Fruit fly (Drosophila melanogaster) whole organism, embryonic: ENCODE results near the gene MRG15.
A peak's percentile ranks its signal among the peaks of the same experiment; 100 is the strongest.

Experiments
- Aef1 ChIP-seq: fragments of 200-800 bp; sonication (Bioruptor generic); IDR thresholded peaks from 3 replicates; pipeline ENCODE4 v1.3.6; 2022; ENCODE audit warnings: missing biosample characterization, missing genetic modification characterization
- CG10543 ChIP-seq: fragments of 200-800 bp; sonication (Bioruptor generic); optimal IDR thresholded peaks from 3 replicates; lab custom pipeline; 2017; ENCODE audit warnings: missing biosample characterization, mild to moderate bottlenecking, missing genetic modification characterization, moderate library complexity
- CG10654 ChIP-seq: fragments of 200-800 bp; sonication (Bioruptor generic); optimal IDR thresholded peaks from 2 replicates; lab custom pipeline; 2016; ENCODE audit warnings: missing biosample characterization, missing genetic modification characterization
- CG11560 ChIP-seq: fragments of 200-800 bp; sonication (Bioruptor generic); IDR thresholded peaks from 3 replicates; pipeline ENCODE4 v1.3.6; 2022; ENCODE audit warnings: missing biosample characterization, missing genetic modification characterization
- CG14667 ChIP-seq: fragments of 200-800 bp; sonication (Bioruptor generic); IDR thresholded peaks from 2 replicates; pipeline ENCODE4 v1.3.6; 2022; ENCODE audit warnings: missing biosample characterization, missing genetic modification characterization
- CG15011 ChIP-seq: fragments of 200-800 bp; sonication (Bioruptor generic); optimal IDR thresholded peaks from 3 replicates; lab custom pipeline; 2018; ENCODE audit warnings: missing biosample characterization, mild to moderate bottlenecking, missing genetic modification characterization
- CG1529 ChIP-seq: fragments of 200-800 bp; sonication (Bioruptor generic); optimal IDR thresholded peaks from 3 replicates; lab custom pipeline; 2018; ENCODE audit warnings: missing biosample characterization, missing genetic modification characterization
- CG16813 ChIP-seq: fragments of 200-800 bp; sonication (Bioruptor generic); IDR thresholded peaks from 3 replicates; pipeline ENCODE4 v1.3.6; 2022; ENCODE audit warnings: missing biosample characterization, missing genetic modification characterization; ENCODE audit not compliant: partially characterized antibody
- CG16815 ChIP-seq: fragments of 200-800 bp; sonication (Bioruptor generic); optimal IDR thresholded peaks from 3 replicates; lab custom pipeline; 2017; ENCODE audit warnings: missing biosample characterization, mild to moderate bottlenecking, missing genetic modification characterization
- CG17328 ChIP-seq: fragments of 200-800 bp; sonication (Bioruptor generic); IDR thresholded peaks from 2 replicates; pipeline ENCODE4 v1.3.6; 2022; ENCODE audit warnings: missing biosample characterization, missing genetic modification characterization
- CG30431 ChIP-seq: fragments of 200-800 bp; sonication (Bioruptor generic); optimal IDR thresholded peaks from 2 replicates; lab custom pipeline; 2017; ENCODE audit warnings: missing biosample characterization, missing genetic modification characterization
- CG31224 ChIP-seq: fragments of 200-800 bp; sonication (Bioruptor generic); IDR thresholded peaks from 2 replicates; pipeline ENCODE4 v1.3.6; 2022; ENCODE audit warnings: missing biosample characterization, missing genetic modification characterization
- CG32532 ChIP-seq: fragments of 200-800 bp; sonication (Bioruptor generic); IDR thresholded peaks from 2 replicates; pipeline ENCODE4 v1.3.6; 2022; ENCODE audit warnings: missing biosample characterization, missing genetic modification characterization
- CG32767 ChIP-seq: fragments of 200-800 bp; sonication (Bioruptor generic); IDR thresholded peaks from 2 replicates; pipeline ENCODE4 v1.3.6; 2022; ENCODE audit warnings: missing biosample characterization, missing genetic modification characterization
- CG42726 ChIP-seq: fragments of 200-800 bp; sonication (Bioruptor generic); IDR thresholded peaks from 2 replicates; pipeline ENCODE4 v1.3.6; 2022; ENCODE audit warnings: missing biosample characterization, missing genetic modification characterization; ENCODE audit not compliant: partially characterized antibody
- CG6254 ChIP-seq: fragments of 200-800 bp; sonication (Bioruptor generic); optimal IDR thresholded peaks from 3 replicates; lab custom pipeline; 2017; ENCODE audit warnings: mild to moderate bottlenecking, missing biosample characterization, missing genetic modification reagents, missing genetic modification characterization
- CG6689 ChIP-seq: fragments of 200-800 bp; sonication (Bioruptor generic); IDR thresholded peaks from 2 replicates; pipeline ENCODE4 v1.3.6; 2022; ENCODE audit warnings: missing biosample characterization, missing genetic modification characterization
- CG7372 ChIP-seq: fragments of 200-800 bp; sonication (Bioruptor generic); IDR thresholded peaks from 2 replicates; pipeline ENCODE4 v1.3.6; 2022; ENCODE audit warnings: missing biosample characterization, missing genetic modification characterization
- CrebB ChIP-seq: fragments of 200-800 bp; sonication (Bioruptor generic); optimal IDR thresholded peaks from 3 replicates; lab custom pipeline; 2018; ENCODE audit warnings: missing biosample characterization, mild to moderate bottlenecking, missing genetic modification characterization
- Dbx ChIP-seq: fragments of 200-800 bp; sonication (Bioruptor generic); IDR thresholded peaks from 3 replicates; pipeline ENCODE4 v1.3.6; 2022; ENCODE audit warnings: missing biosample characterization, missing genetic modification characterization
- H15 ChIP-seq: fragments of 200-800 bp; sonication (Bioruptor generic); IDR thresholded peaks from 3 replicates; pipeline ENCODE4 v1.3.6; 2022; ENCODE audit warnings: missing biosample characterization, missing genetic modification characterization
- Hr39 ChIP-seq: fragments of >200 bp; optimal IDR thresholded peaks from 2 replicates; lab custom pipeline; 2017
- Hr78 ChIP-seq, 2 experiments: fragments of 200-800 bp in 1 of 2; fragments of >200 bp in 1 of 2; sonication (Bioruptor generic) in 1 of 2; optimal IDR thresholded peaks; 2 replicates each; lab custom pipeline; 2017 to 2019; ENCODE audit warnings: missing biosample characterization in 2 of 2, missing genetic modification characterization in 2 of 2, mild to moderate bottlenecking in 1 of 2, moderate library complexity in 1 of 2
- Mad ChIP-seq: fragments of 200-800 bp; sonication (Bioruptor generic); optimal IDR thresholded peaks from 2 replicates; lab custom pipeline; 2016; ENCODE audit warnings: missing biosample characterization, missing genetic modification characterization
- Med ChIP-seq: fragments of 200-800 bp; sonication (Bioruptor generic); peaks from one replicate; lab custom pipeline; 2016; ENCODE audit warnings: missing biosample characterization, missing genetic modification characterization, mild to moderate bottlenecking, inconsistent platforms, moderate library complexity
- Oli ChIP-seq: fragments of 200-800 bp; sonication (Bioruptor generic); optimal IDR thresholded peaks from 2 replicates; lab custom pipeline; 2018; ENCODE audit warnings: missing biosample characterization, mild to moderate bottlenecking, missing genetic modification characterization, moderate library complexity
- Pdp1 ChIP-seq, 2 experiments: fragments of 200-800 bp; sonication (Bioruptor generic); optimal IDR thresholded peaks; 3 replicates each; lab custom pipeline; 2016; ENCODE audit warnings: missing biosample characterization in 2 of 2, missing genetic modification characterization in 2 of 2, mild to moderate bottlenecking in 1 of 2, moderate library complexity in 1 of 2
- bbx ChIP-seq: fragments of 200-800 bp; sonication (Bioruptor generic); IDR thresholded peaks from 2 replicates; pipeline ENCODE4 v1.3.6; 2022; ENCODE audit warnings: missing biosample characterization, missing genetic modification characterization; ENCODE audit not compliant: partially characterized antibody
- cg ChIP-seq: fragments of 200-800 bp; sonication (Bioruptor generic); optimal IDR thresholded peaks from 3 replicates; lab custom pipeline; 2019; ENCODE audit warnings: missing biosample characterization, mild to moderate bottlenecking, missing genetic modification characterization, moderate library complexity
- chinmo ChIP-seq: fragments of 200-800 bp; sonication (Bioruptor generic); IDR thresholded peaks from 4 replicates; pipeline ENCODE4 v1.3.6; 2022; ENCODE audit warnings: missing biosample characterization, missing genetic modification characterization; ENCODE audit not compliant: partially characterized antibody
- crol ChIP-seq: fragments of 200-800 bp; sonication (Bioruptor generic); IDR thresholded peaks from 2 replicates; pipeline ENCODE4 v1.3.6; 2022; ENCODE audit warnings: missing biosample characterization, missing genetic modification characterization
- crp ChIP-seq, 2 experiments: fragments of 200-800 bp; sonication (Bioruptor generic); optimal IDR thresholded peaks; 2 replicates in 1 of 2; 3 replicates in 1 of 2; lab custom pipeline; 2017; ENCODE audit warnings: missing biosample characterization in 2 of 2, missing genetic modification characterization in 2 of 2, mild to moderate bottlenecking in 1 of 2, moderate library complexity in 1 of 2
- cwo ChIP-seq: fragments of 200-800 bp; sonication (Bioruptor generic); optimal IDR thresholded peaks from 3 replicates; lab custom pipeline; 2017; ENCODE audit warnings: missing biosample characterization, missing genetic modification characterization, mild to moderate bottlenecking, moderate library complexity, missing genetic modification reagents
- disco-r ChIP-seq: fragments of 200-800 bp; sonication (Bioruptor generic); optimal IDR thresholded peaks from 2 replicates; lab custom pipeline; 2016; ENCODE audit warnings: missing biosample characterization, missing genetic modification characterization
- dysf ChIP-seq: fragments of 200-800 bp; sonication (Bioruptor generic); IDR thresholded peaks from 3 replicates; pipeline ENCODE4 v1.3.6; 2022; ENCODE audit warnings: missing biosample characterization, missing genetic modification characterization
- eve ChIP-seq, 2 experiments: fragments of >200 bp; optimal IDR thresholded peaks; 2 replicates each; lab custom pipeline; 2017; ENCODE audit warnings: missing biosample characterization in 2 of 2, missing genetic modification characterization in 2 of 2
- ftz-f1 ChIP-seq: fragments of 200-800 bp; sonication (Bioruptor generic); optimal IDR thresholded peaks from 2 replicates; lab custom pipeline; 2016; ENCODE audit warnings: missing biosample characterization, missing genetic modification characterization
- her ChIP-seq: fragments of 200-800 bp; sonication (Bioruptor generic); optimal IDR thresholded peaks from 2 replicates; lab custom pipeline; 2016; ENCODE audit warnings: missing biosample characterization, missing genetic modification characterization
- kah ChIP-seq: fragments of 200-800 bp; sonication (Bioruptor generic); optimal IDR thresholded peaks from 2 replicates; lab custom pipeline; 2018; ENCODE audit warnings: missing biosample characterization, mild to moderate bottlenecking, missing genetic modification characterization
- peb ChIP-seq: fragments of 200-800 bp; sonication (Bioruptor generic); IDR thresholded peaks from 2 replicates; pipeline ENCODE4 v1.3.6; 2022; ENCODE audit warnings: missing biosample characterization, missing genetic modification characterization
- pfk ChIP-seq: fragments of 200-800 bp; sonication (Bioruptor generic); optimal IDR thresholded peaks from 2 replicates; lab custom pipeline; 2018; ENCODE audit warnings: missing biosample characterization, mild to moderate bottlenecking, missing genetic modification characterization, moderate library complexity
- pzg ChIP-seq: fragments of 200-800 bp; sonication (Bioruptor generic); optimal IDR thresholded peaks from 3 replicates; lab custom pipeline; 2018; ENCODE audit warnings: missing biosample characterization, mild to moderate bottlenecking, missing genetic modification characterization, moderate library complexity
- sd ChIP-seq: fragments of 200-800 bp; sonication (Bioruptor generic); optimal IDR thresholded peaks from 3 replicates; lab custom pipeline; 2018; ENCODE audit warnings: missing biosample characterization, mild to moderate bottlenecking, missing genetic modification characterization, moderate library complexity
- sens ChIP-seq: fragments of 200-800 bp; sonication (Bioruptor generic); peaks from one replicate; lab custom pipeline; 2016; ENCODE audit warnings: missing biosample characterization, missing genetic modification characterization
- stc ChIP-seq: fragments of 200-800 bp; sonication (Bioruptor generic); IDR thresholded peaks from 2 replicates; pipeline ENCODE4 v1.3.6; 2022; ENCODE audit warnings: missing biosample characterization, missing genetic modification characterization
- tap ChIP-seq: fragments of 200-800 bp; optimal IDR thresholded peaks from 3 replicates; lab custom pipeline; 2019; ENCODE audit warnings: missing biosample characterization, mild to moderate bottlenecking, missing genetic modification characterization, moderate library complexity
- usp ChIP-seq: fragments of >200 bp; optimal IDR thresholded peaks from 2 replicates; lab custom pipeline; 2017; ENCODE audit warnings: missing biosample characterization, missing genetic modification characterization
- vvl ChIP-seq: fragments of 200-800 bp; sonication (Bioruptor generic); IDR thresholded peaks from 2 replicates; pipeline ENCODE4 v1.3.6; 2022; ENCODE audit warnings: missing biosample characterization, missing genetic modification characterization
- z ChIP-seq: fragments of 200-800 bp; sonication (Bioruptor generic); IDR thresholded peaks from 3 replicates; pipeline ENCODE4 v1.3.6; 2022; ENCODE audit warnings: missing biosample characterization, missing genetic modification characterization

MRG15 gene

DNA sequence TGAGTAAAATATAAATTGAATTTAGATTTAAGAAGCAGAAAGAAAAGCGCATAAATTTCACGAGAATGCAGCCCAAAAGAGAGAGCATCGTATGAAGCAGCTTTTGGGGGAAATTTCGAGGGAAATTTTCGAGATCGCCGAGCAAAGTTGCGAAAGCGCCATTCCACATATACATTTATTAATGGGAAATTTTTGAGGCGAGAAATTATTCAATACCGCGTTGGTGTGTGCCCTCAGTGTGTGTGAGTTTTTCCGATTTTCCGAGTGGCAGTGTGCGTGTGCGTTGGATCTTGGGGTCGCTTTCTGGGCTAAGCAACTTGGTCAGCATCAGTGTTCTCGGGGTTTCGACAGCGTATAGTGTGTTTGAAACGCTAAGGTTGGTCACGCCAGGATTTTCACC is 32.0 kb upstream of the MRG15 start, which contains the start of gene Tm2:
Gene Tm2 (plus strand): TSS at position 270 of the 400 bp plus-strand sequence.
- TF ChIP-seq Mad = no peak
- TF ChIP-seq usp (GFP tag; lab: Kevin White, UChicago) = no peak
- TF ChIP-seq sd (tag; lab: Kevin White, UChicago) = peak; percentile 1
- 0 out of 2 replicates have a peak, but pooled peaks have one; percentile 15 for TF ChIP-seq CG32767 (GFP tag; lab: Robert Waterston, UW)
- TF ChIP-seq sens = peak; percentile 82
- TF ChIP-seq Pdp1 (GFP tag; optimal IDR thresholded peaks at IDR 0.05; lab: Kevin White, UChicago) = peak in 1 of 2 experiments; percentile 54
- TF ChIP-seq Med (GFP tag; lab: Kevin White, UChicago) = peak; percentile 70
- TF ChIP-seq z (GFP tag; lab: Robert Waterston, UW) = 0 out of 3 replicates have a peak, but pooled peaks have one; percentile 27
- peak; percentile 66 for TF ChIP-seq cg (GFP tag; lab: Kevin White, UChicago)

dm6 chr3R:15305246-15305645 is 27.3 kb upstream of the MRG15 start:
- TF ChIP-seq CG31224 (GFP tag; lab: Robert Waterston, UW) = no peak
- peak; percentile 23; the same call in 1 of the 2 replicates for TF ChIP-seq CG42726 (GFP tag; lab: Robert Waterston, UW)
- 0 out of 3 replicates have a peak, but pooled peaks have one; percentile 35 for TF ChIP-seq CG11560
- no peak for TF ChIP-seq crp (GFP tag; optimal IDR thresholded peaks at IDR 0.05; lab: Kevin White, UChicago)
- no peak for TF ChIP-seq her
- 0 out of 3 replicates have a peak, but pooled peaks have one; percentile 9 for TF ChIP-seq dysf (GFP tag; lab: Robert Waterston, UW)
- no peak for TF ChIP-seq tap (tag; lab: Kevin White, UChicago)
- TF ChIP-seq CG15011 (GFP tag; lab: Kevin White, UChicago) = no peak
- peak; percentile 37; the same call in 1 of the 2 replicates for TF ChIP-seq CG17328
- no peak for TF ChIP-seq CG6689 (GFP tag; lab: Robert Waterston, UW)
- no peak for TF ChIP-seq Oli (tag; lab: Kevin White, UChicago)
- no peak for TF ChIP-seq CG14667 (GFP tag; lab: Robert Waterston, UW)
- TF ChIP-seq bbx (GFP tag; lab: Robert Waterston, UW) = 0 out of 2 replicates have a peak, but pooled peaks have one; percentile 6
- TF ChIP-seq Hr39 (lab: Kevin White, UChicago) = peak; percentile 16
- 0 out of 3 replicates have a peak, but pooled peaks have one; percentile 6 for TF ChIP-seq Dbx (GFP tag; lab: Robert Waterston, UW)
- no peak for TF ChIP-seq disco-r
- no peak for TF ChIP-seq peb (GFP tag; lab: Robert Waterston, UW)
- TF ChIP-seq sens = peak; percentile 22
- 0 out of 2 replicates have a peak, but pooled peaks have one; percentile 12 for TF ChIP-seq vvl (GFP tag; lab: Robert Waterston, UW)
- peak; percentile 6 for TF ChIP-seq CG10543 (GFP tag; lab: Kevin White, UChicago)
- TF ChIP-seq stc (GFP tag; lab: Robert Waterston, UW) = no peak
- TF ChIP-seq ftz-f1 (GFP tag; lab: Kevin White, UChicago) = peak; percentile 56
- no peak for TF ChIP-seq CG1529 (GFP tag; lab: Kevin White, UChicago)
- no peak for TF ChIP-seq CG30431 (GFP tag; lab: Kevin White, UChicago)
- TF ChIP-seq CG16815 (GFP tag; lab: Kevin White, UChicago) = no peak
- no peak for TF ChIP-seq Hr78 (GFP tag; optimal IDR thresholded peaks at IDR 0.05; lab: Kevin White, UChicago)
- 0 out of 3 replicates have a peak, but pooled peaks have one; percentile 24 for TF ChIP-seq CG16813 (GFP tag; lab: Robert Waterston, UW)

DNA sequence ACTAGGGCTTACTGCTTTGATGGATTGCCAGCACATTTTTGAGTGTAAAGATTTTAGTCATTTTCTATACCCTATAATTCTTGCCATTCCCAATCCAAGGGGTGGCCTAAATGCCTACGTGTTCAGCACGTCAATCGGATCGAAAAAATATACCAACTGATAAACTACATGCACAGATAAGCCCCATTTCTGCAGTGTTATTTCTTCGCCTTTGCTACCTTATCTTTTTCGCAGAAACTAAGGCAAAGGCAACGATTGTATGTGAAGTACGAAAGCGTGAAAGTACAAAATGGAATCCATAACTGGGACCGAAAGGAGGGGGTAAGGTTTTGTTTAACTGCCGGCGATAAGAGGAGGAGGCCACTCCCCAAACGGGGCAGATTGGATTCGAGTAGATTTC is 20.0 kb upstream of the MRG15 start:
- TF ChIP-seq CrebB (tag; lab: Kevin White, UChicago) (no peak), CG10654 (GFP tag; lab: Kevin White, UChicago) (no peak), H15 (GFP tag; lab: Robert Waterston, UW) (no peak), crol (no peak), cwo (GFP tag; lab: Kevin White, UChicago) (peak; percentile 12), CG7372 (GFP tag; lab: Robert Waterston, UW) (no peak), Aef1 (GFP tag; lab: Robert Waterston, UW) (no peak), CG6254 (GFP tag; lab: Kevin White, UChicago) (no peak), pzg (GFP tag; lab: Kevin White, UChicago) (no peak), kah (no peak), CG32532 (GFP tag; lab: Robert Waterston, UW) (peak; percentile 5; the same call in 1 of the 2 replicates), pfk (GFP tag; lab: Kevin White, UChicago) (no peak), eve (GFP tag; optimal IDR thresholded peaks at IDR 0.05; lab: Kevin White, UChicago) (peak in 1 of 2 experiments; percentile 2), chinmo (peak; percentile 87; the same call in 3 of the 4 replicates)
